Worm (Caenorhabditis elegans): ENCODE results near the gene F47D2.11.

DNA sequence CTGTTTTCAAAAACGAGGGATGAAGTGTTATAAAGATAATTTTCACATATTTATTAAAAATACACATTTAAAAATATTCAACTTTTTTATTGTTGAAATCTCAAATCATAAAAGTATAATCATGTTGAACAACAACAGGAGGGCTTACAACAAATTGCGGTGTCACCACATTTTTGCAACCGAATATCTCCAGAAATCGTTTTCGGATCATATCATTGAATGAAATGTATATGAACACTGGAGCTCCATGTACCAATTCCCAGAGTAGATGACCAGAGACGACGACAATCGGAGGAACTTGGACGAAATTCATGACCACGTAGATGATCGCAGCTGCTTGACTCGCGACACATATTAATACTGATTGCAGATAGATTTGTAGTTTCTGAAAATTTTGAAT lies 34.4 kb downstream of the F47D2.11 start:
- TF ChIP-seq ref-2 (tag; optimal IDR thresholded peaks at IDR 0.05) (no peak), pha-4 (tag; optimal IDR thresholded peaks at IDR 0.05) (no peak), ceh-18 (tag; optimal IDR thresholded peaks at IDR 0.05) (no peak), ceh-34 (tag; optimal IDR thresholded peaks at IDR 0.05) (no peak), tbx-2 (tag; optimal IDR thresholded peaks at IDR 0.05) (no peak), ama-1 (optimal IDR thresholded peaks at IDR 0.05) (no peak), ceh-19 (GFP tag; optimal IDR thresholded peaks at IDR 0.05) (no peak), F13H6.1 (tag; optimal IDR thresholded peaks at IDR 0.05) (no peak)
